Worm (Caenorhabditis elegans) whole organism, mixed stage, embryonic: Measurements from ENCODE around the gene nspg-7.2.

Source experiments
- M03D4.4 ChIP-seq: sonication (generic microtip); optimal IDR thresholded peaks from 2 replicates; lab custom pipeline; 2017; ENCODE audit warnings: mild to moderate bottlenecking, missing genetic modification characterization, missing compliant biosample characterization
- bed-3 ChIP-seq: fragments of 200-800 bp; sonication (Bioruptor generic); optimal IDR thresholded peaks from 3 replicates; lab custom pipeline; 2018; ENCODE audit warnings: mild to moderate bottlenecking, missing genetic modification characterization, moderate library complexity, missing compliant biosample characterization
- blmp-1 ChIP-seq: fragments of 150-350 bp; optimal IDR thresholded peaks from 2 replicates; lab custom pipeline; 2014; ENCODE audit warnings: missing biosample characterization, missing genetic modification characterization
- ceh-39 ChIP-seq: fragments of 150-350 bp; optimal IDR thresholded peaks from 2 replicates; lab custom pipeline; 2014; ENCODE audit warnings: missing biosample characterization, missing genetic modification characterization
- ceh-43 ChIP-seq: fragments of 200-800 bp; sonication (Bioruptor generic); optimal IDR thresholded peaks from 2 replicates; lab custom pipeline; 2018; ENCODE audit warnings: mild to moderate bottlenecking, missing genetic modification characterization, moderate library complexity, missing compliant biosample characterization
- ces-1 ChIP-seq: fragments of 150-350 bp; optimal IDR thresholded peaks from 2 replicates; lab custom pipeline; 2014; ENCODE audit warnings: missing biosample characterization, missing genetic modification reagents, missing genetic modification characterization
- cnd-1 ChIP-seq: fragments of 200-800 bp; sonication (Bioruptor generic); optimal IDR thresholded peaks from 2 replicates; lab custom pipeline; 2018; ENCODE audit warnings: mild to moderate bottlenecking, missing genetic modification characterization, missing compliant biosample characterization
- drap-1 ChIP-seq: fragments of 200-800 bp; sonication (Bioruptor generic); optimal IDR thresholded peaks from 3 replicates; lab custom pipeline; 2018; ENCODE audit warnings: mild to moderate bottlenecking, missing genetic modification characterization, missing compliant biosample characterization
- elt-3 ChIP-seq: fragments of 150-350 bp; optimal IDR thresholded peaks from 2 replicates; lab custom pipeline; 2014; ENCODE audit warnings: missing biosample characterization, missing genetic modification characterization
- flh-1 ChIP-seq: fragments of 200-800 bp; sonication (Bioruptor generic); optimal IDR thresholded peaks from 2 replicates; lab custom pipeline; 2018; ENCODE audit warnings: mild to moderate bottlenecking, missing genetic modification characterization, moderate library complexity, missing compliant biosample characterization
- lin-13 ChIP-seq: fragments of 150-350 bp; optimal IDR thresholded peaks from 2 replicates; lab custom pipeline; 2014; ENCODE audit warnings: missing biosample characterization, missing genetic modification characterization
- lin-32 ChIP-seq: fragments of 200-800 bp; sonication (Bioruptor generic); optimal IDR thresholded peaks from 2 replicates; lab custom pipeline; 2018; ENCODE audit warnings: mild to moderate bottlenecking, missing genetic modification characterization, missing compliant biosample characterization
- lsy-2 ChIP-seq: fragments of 150-350 bp; optimal IDR thresholded peaks from 2 replicates; lab custom pipeline; 2014; ENCODE audit warnings: missing biosample characterization, missing genetic modification characterization
- mab-5 ChIP-seq: fragments of 150-350 bp; optimal IDR thresholded peaks from 2 replicates; lab custom pipeline; 2014; ENCODE audit warnings: missing biosample characterization, missing genetic modification characterization
- mep-1 ChIP-seq: fragments of 150-350 bp; optimal IDR thresholded peaks from 2 replicates; lab custom pipeline; 2017; ENCODE audit warnings: missing biosample characterization, missing genetic modification reagents, missing genetic modification characterization, inconsistent platforms
- mls-2 ChIP-seq: sonication (generic microtip); optimal IDR thresholded peaks from 2 replicates; lab custom pipeline; 2016; ENCODE audit warnings: mild to moderate bottlenecking, missing genetic modification characterization, moderate library complexity, missing compliant biosample characterization
- nhr-12 ChIP-seq: fragments of 150-350 bp; optimal IDR thresholded peaks from 2 replicates; lab custom pipeline; 2014; ENCODE audit warnings: missing biosample characterization, missing genetic modification characterization
- nhr-28 ChIP-seq: fragments of 150-350 bp; optimal IDR thresholded peaks from 2 replicates; lab custom pipeline; 2014; ENCODE audit warnings: missing biosample characterization, missing genetic modification characterization
- nhr-76 ChIP-seq: sonication (generic microtip); optimal IDR thresholded peaks from 2 replicates; lab custom pipeline; 2017; ENCODE audit warnings: missing biosample characterization, missing genetic modification characterization
- pha-4 ChIP-seq: fragments of 150-350 bp; optimal IDR thresholded peaks from 2 replicates; lab custom pipeline; 2018; ENCODE audit warnings: missing biosample characterization, missing genetic modification reagents, missing genetic modification characterization
- sem-2 ChIP-seq: fragments of 200-800 bp; sonication (Bioruptor generic); optimal IDR thresholded peaks from 2 replicates; lab custom pipeline; 2018; ENCODE audit warnings: mild to moderate bottlenecking, missing genetic modification characterization, missing compliant biosample characterization
- snpc-4 ChIP-seq: fragments of 150-350 bp; optimal IDR thresholded peaks from 2 replicates; lab custom pipeline; 2014; ENCODE audit warnings: missing biosample characterization, missing genetic modification characterization
- sptf-1 ChIP-seq: sonication (generic microtip); optimal IDR thresholded peaks from 2 replicates; lab custom pipeline; 2017; ENCODE audit warnings: mild to moderate bottlenecking, missing genetic modification characterization, moderate library complexity, missing compliant biosample characterization
- tbx-8 ChIP-seq: fragments of 200-800 bp; sonication (Bioruptor generic); optimal IDR thresholded peaks from 2 replicates; lab custom pipeline; 2018; ENCODE audit warnings: mild to moderate bottlenecking, missing genetic modification characterization, moderate library complexity, missing compliant biosample characterization
- unc-120 ChIP-seq: sonication (generic microtip); optimal IDR thresholded peaks from 2 replicates; lab custom pipeline; 2017; ENCODE audit warnings: missing genetic modification characterization, missing compliant biosample characterization; ENCODE audit not compliant: poor library complexity, severe bottlenecking
- unc-39 ChIP-seq: fragments of 150-350 bp; optimal IDR thresholded peaks from 2 replicates; lab custom pipeline; 2014; ENCODE audit warnings: missing biosample characterization, missing genetic modification characterization
- unc-62 ChIP-seq: fragments of 150-350 bp; optimal IDR thresholded peaks from 2 replicates; lab custom pipeline; 2014; ENCODE audit warnings: missing biosample characterization, missing genetic modification reagents, missing genetic modification characterization
- zip-8 ChIP-seq: fragments of 150-350 bp; optimal IDR thresholded peaks from 2 replicates; lab custom pipeline; 2014; ENCODE audit warnings: missing biosample characterization, missing genetic modification characterization
- ztf-11 ChIP-seq: fragments of 150-350 bp; optimal IDR thresholded peaks from 2 replicates; lab custom pipeline; 2014; ENCODE audit warnings: missing biosample characterization, missing genetic modification characterization

The nspg-7.2 gene

ce11 chrIII:3255023-3255422 lies 3.2 kb downstream of the nspg-7.2 start:
- no peak for TF ChIP-seq mls-2
- TF ChIP-seq pha-4 (tag; lab: Kevin White, UChicago) = no peak
- TF ChIP-seq unc-39 = no peak
- TF ChIP-seq bed-3 = no peak
- no peak for TF ChIP-seq tbx-8 (GFP tag; lab: Kevin White, UChicago)
- TF ChIP-seq blmp-1 = no peak
- no peak for TF ChIP-seq nhr-76 (tag; lab: Kevin White, UChicago)
- no peak for TF ChIP-seq nhr-12 (tag; lab: Kevin White, UChicago)
- TF ChIP-seq ztf-11 (tag; lab: Kevin White, UChicago) = no peak
- TF ChIP-seq drap-1 (GFP tag; lab: Kevin White, UChicago) = no peak
- no peak for TF ChIP-seq snpc-4 (tag; lab: Kevin White, UChicago)
- no peak for TF ChIP-seq M03D4.4 (tag; lab: Kevin White, UChicago)
- no peak for TF ChIP-seq ces-1 (GFP tag; lab: Kevin White, UChicago)
- TF ChIP-seq zip-8 (tag; lab: Kevin White, UChicago) = no peak
- TF ChIP-seq, all 35 proteins: peak for 0

DNA sequence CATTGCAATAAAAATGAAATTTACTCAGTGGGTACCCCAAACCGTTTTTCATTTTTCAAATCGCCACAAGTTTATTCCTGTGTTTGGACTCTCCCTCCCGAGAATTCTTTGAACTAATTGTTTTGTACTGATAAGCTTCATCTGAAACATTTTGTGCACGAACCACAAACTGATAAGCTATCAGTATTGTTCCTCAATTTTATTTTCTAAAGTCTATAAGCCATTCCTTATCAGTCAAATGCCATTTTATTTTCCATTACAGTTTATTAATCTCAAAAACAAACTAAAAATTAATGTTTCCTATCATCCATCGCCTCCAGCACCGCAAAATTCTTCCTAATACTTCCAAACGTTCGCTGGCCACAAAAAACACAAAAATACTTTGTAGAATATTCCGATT lies 4.5 kb downstream of the nspg-7.2 start:
- TF ChIP-seq nhr-28 (tag; lab: Kevin White, UChicago) = no peak
- no peak for TF ChIP-seq cnd-1
- no peak for TF ChIP-seq tbx-8 (GFP tag; lab: Kevin White, UChicago)
- no peak for TF ChIP-seq elt-3 (tag; lab: Kevin White, UChicago)
- no peak for TF ChIP-seq nhr-76 (tag; lab: Kevin White, UChicago)
- no peak for TF ChIP-seq ceh-39 (tag; lab: Kevin White, UChicago)
- TF ChIP-seq pha-4 (tag; lab: Kevin White, UChicago) = no peak
- TF ChIP-seq snpc-4 (tag; lab: Kevin White, UChicago) = no peak
- TF ChIP-seq unc-39 = no peak

DNA sequence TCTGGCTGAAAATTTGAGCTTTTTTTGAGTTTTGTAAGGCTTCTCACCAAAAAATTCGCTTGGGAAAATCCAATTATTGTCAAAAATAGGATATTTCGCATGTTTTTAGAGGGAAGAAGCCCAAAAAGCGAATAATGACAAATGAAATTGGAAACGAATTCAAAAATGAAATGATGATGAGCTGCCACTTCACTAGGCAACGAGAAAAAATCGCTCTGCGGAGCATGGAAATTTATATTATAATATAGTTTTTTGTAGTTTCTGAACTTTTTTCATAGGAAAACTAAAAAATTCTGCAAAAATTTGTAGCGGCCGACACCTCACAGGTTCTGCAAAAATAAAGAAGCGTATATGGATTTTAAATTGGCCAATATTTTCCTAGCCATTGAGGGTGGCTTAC lies 5.2 kb downstream of the nspg-7.2 start, which contains the start of gene Y53G8AL.3:
Gene Y53G8AL.3 (minus strand): TSS at position 101 of the 400 bp plus-strand sequence.
- TF ChIP-seq sem-2 (GFP tag; lab: Kevin White, UChicago) = no peak
- TF ChIP-seq mep-1 (tag; lab: Kevin White, UChicago) = no peak
- no peak for TF ChIP-seq unc-62 (GFP tag; lab: Kevin White, UChicago)
- no peak for TF ChIP-seq zip-8 (tag; lab: Kevin White, UChicago)
- no peak for TF ChIP-seq cnd-1
- TF ChIP-seq mab-5 (tag; lab: Kevin White, UChicago) = no peak
- TF ChIP-seq lin-32 (GFP tag; lab: Kevin White, UChicago) = no peak
- TF ChIP-seq ces-1 (GFP tag; lab: Kevin White, UChicago) = no peak
- no peak for TF ChIP-seq snpc-4 (tag; lab: Kevin White, UChicago)
- no peak for TF ChIP-seq lin-13 (tag; lab: Kevin White, UChicago)
- no peak for TF ChIP-seq sptf-1 (tag; lab: Kevin White, UChicago)
- no peak for TF ChIP-seq drap-1 (GFP tag; lab: Kevin White, UChicago)
- no peak for TF ChIP-seq ceh-43
- TF ChIP-seq lsy-2 = no peak
- TF ChIP-seq mls-2 = no peak
- no peak for TF ChIP-seq unc-120

DNA sequence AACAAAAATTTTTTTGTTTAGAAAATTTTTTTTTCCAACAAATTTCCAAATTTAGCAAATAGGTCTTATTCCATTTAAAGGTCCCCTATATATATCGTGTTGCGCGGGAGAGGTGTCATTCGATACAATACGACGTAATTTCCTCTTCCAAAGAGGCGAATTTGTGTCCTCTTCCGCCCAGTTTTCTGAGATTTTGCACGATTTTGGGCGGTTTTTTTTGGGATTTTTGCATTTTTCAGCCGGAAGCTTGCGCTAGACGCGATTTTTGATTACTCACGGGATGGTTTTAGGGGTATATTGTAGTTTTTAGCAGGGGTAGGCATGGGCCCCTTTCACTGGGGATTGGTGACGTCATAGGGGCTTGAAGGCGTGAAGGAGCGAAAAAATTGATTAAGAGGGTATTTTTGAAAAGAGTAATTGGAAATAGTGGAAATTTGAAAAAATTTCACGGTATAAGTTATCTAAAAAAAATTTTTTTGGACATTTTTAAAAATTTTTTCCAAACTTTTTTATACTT lies 7.6 kb downstream of the nspg-7.2 start, which contains the start of gene Y53G8AL.4:
Gene Y53G8AL.4 (minus strand): TSS at position 51 of the 517 bp plus-strand sequence.
- TF ChIP-seq unc-39 = no peak
- TF ChIP-seq zip-8 (tag; lab: Kevin White, UChicago) = peak; percentile 60

- TF ChIP-seq mls-2 (peak; percentile 37), unc-120 (no peak), lin-32 (GFP tag; lab: Kevin White, UChicago) (no peak), tbx-8 (GFP tag; lab: Kevin White, UChicago) (peak; percentile 52), flh-1 (GFP tag; lab: Kevin White, UChicago) (peak; percentile 25), nhr-12 (tag; lab: Kevin White, UChicago) (no peak), ceh-43 (peak; percentile 44)
Measured at ce11 chrIII:3249038-3249420, 9.2 kb downstream of the nspg-7.2 start.
